Fruit fly (Drosophila melanogaster): ENCODE measurements around the gene CG8997.

The CG8997 gene

dm6 chr2L:13881939-13882338 is 36.8 kb upstream of the CG8997 start:
- TF ChIP-seq CG1620 (GFP tag; optimal IDR thresholded peaks at IDR 0.05), result no peak
- TF ChIP-seq CG7045 (GFP tag; optimal IDR thresholded peaks at IDR 0.05), result peak; percentile 30
- no peak for TF ChIP-seq CG33017 (tag; optimal IDR thresholded peaks at IDR 0.05)

DNA sequence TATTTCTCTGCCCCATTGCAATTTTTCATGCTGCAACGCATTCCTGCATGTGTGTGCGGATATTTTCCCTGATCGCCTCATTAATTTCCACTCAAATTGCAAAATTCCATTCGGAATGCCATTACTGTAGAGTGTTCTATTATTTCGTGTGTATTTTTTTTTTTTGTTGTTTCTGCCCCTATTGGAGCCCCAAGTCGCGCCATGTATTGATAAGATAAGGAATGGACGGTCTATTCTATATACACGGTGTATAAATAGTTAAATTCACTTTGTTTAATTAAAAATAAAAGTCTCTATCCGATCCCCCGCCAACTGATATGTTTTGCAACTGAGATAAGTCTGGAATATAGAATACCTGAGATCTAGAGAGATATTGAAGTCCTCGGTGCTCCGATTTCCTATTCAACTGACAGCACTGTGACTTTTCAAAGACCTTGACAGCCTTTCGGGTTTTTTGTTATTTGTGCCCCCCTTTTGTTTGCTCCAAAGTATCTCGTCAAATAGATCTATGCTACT is 36.3 kb upstream of the CG8997 start:
- TF ChIP-seq kay (GFP tag; ENCODE audit: borderline replicate concordance) (no peak), cic (GFP tag; optimal IDR thresholded peaks at IDR 0.05) (peak; percentile 30)

DNA sequence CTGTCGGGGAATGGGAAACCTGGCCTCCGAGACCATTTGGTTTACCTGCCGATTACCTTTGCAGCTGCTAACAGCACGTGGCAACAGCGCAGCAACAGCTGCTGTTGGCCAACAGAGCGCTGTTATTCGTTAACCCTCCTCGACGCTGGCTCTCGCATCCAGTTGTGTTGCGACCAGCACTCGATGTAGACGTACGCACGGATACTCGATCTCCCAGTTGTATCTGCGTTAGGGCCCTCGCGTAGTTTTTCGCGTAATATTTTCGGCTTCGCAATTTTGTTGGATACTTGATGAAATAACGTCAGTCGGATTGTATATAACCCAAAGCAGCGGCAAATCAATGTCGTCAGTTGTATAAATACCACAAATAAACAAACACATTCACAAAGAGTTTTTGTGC is 33.7 kb upstream of the CG8997 start:
- no peak for TF ChIP-seq CG5204 (GFP tag; optimal IDR thresholded peaks at IDR 0.05)
- no peak for TF ChIP-seq Clk (GFP tag; optimal IDR thresholded peaks at IDR 0.05)
- TF ChIP-seq cnc (optimal IDR thresholded peaks at IDR 0.05), result no peak
- TF ChIP-seq bab1 (GFP tag; optimal IDR thresholded peaks at IDR 0.05), result peak; percentile 36
- no peak for TF ChIP-seq CG11617 (GFP tag; optimal IDR thresholded peaks at IDR 0.05)
- peak; percentile 20 for TF ChIP-seq cic (GFP tag; optimal IDR thresholded peaks at IDR 0.05)
- TF ChIP-seq CG7101 (tag; optimal IDR thresholded peaks at IDR 0.05), result peak; percentile 17
- TF ChIP-seq CG14711 (tag; optimal IDR thresholded peaks at IDR 0.05), result peak; percentile 15
- no peak for TF ChIP-seq Hr96 (GFP tag; optimal IDR thresholded peaks at IDR 0.05)
- peak; percentile 20 for TF ChIP-seq Mnt (GFP tag; optimal IDR thresholded peaks at IDR 0.05)
- no peak for TF ChIP-seq pad (GFP tag; optimal IDR thresholded peaks at IDR 0.05)
- TF ChIP-seq kay (GFP tag; ENCODE audit: borderline replicate concordance), result peak; percentile 85
- TF ChIP-seq CG33017 (tag; optimal IDR thresholded peaks at IDR 0.05), result no peak
- TF ChIP-seq ovo (GFP tag; optimal IDR thresholded peaks at IDR 0.05), result no peak
- no peak for TF ChIP-seq CG12768 (GFP tag; optimal IDR thresholded peaks at IDR 0.05)
- TF ChIP-seq CG7045 (GFP tag; optimal IDR thresholded peaks at IDR 0.05), result no peak
- TF ChIP-seq CG1620 (GFP tag; optimal IDR thresholded peaks at IDR 0.05), result no peak
- no peak for TF ChIP-seq tj (GFP tag; optimal IDR thresholded peaks at IDR 0.05)
- no peak for TF ChIP-seq toe (GFP tag; optimal IDR thresholded peaks at IDR 0.05)
- no peak for TF ChIP-seq Crg-1 (GFP tag; optimal IDR thresholded peaks at IDR 0.05)

- TF ChIP-seq bab1 (GFP tag; optimal IDR thresholded peaks at IDR 0.05) (no peak), cic (GFP tag; optimal IDR thresholded peaks at IDR 0.05) (peak; percentile 17), CG7045 (GFP tag; optimal IDR thresholded peaks at IDR 0.05) (no peak), CG1620 (GFP tag; optimal IDR thresholded peaks at IDR 0.05) (no peak), CG33017 (tag; optimal IDR thresholded peaks at IDR 0.05) (peak; percentile 2), toe (GFP tag; optimal IDR thresholded peaks at IDR 0.05) (no peak), CG12768 (GFP tag; optimal IDR thresholded peaks at IDR 0.05) (peak; percentile 16), kay (GFP tag; ENCODE audit: borderline replicate concordance) (peak; percentile 89)
These were observed 32.9 kb upstream of the CG8997 start for dm6 chr2L:13877934-13878580.

dm6 chr2L:13876698-13877097 is 31.6 kb upstream of the CG8997 start:
- TF ChIP-seq Hr96 (GFP tag; optimal IDR thresholded peaks at IDR 0.05) (no peak), CG14711 (tag; optimal IDR thresholded peaks at IDR 0.05) (no peak), CG33017 (tag; optimal IDR thresholded peaks at IDR 0.05) (no peak), toe (GFP tag; optimal IDR thresholded peaks at IDR 0.05) (no peak), CG11617 (GFP tag; optimal IDR thresholded peaks at IDR 0.05) (no peak), CG5204 (GFP tag; optimal IDR thresholded peaks at IDR 0.05) (no peak), CG7045 (GFP tag; optimal IDR thresholded peaks at IDR 0.05) (no peak), CG7101 (tag; optimal IDR thresholded peaks at IDR 0.05) (no peak)

dm6 chr2L:13873147-13873546 is 28.0 kb upstream of the CG8997 start:
- TF ChIP-seq kay (GFP tag; ENCODE audit: borderline replicate concordance) (peak; percentile 62), CG7045 (GFP tag; optimal IDR thresholded peaks at IDR 0.05) (no peak)

DNA sequence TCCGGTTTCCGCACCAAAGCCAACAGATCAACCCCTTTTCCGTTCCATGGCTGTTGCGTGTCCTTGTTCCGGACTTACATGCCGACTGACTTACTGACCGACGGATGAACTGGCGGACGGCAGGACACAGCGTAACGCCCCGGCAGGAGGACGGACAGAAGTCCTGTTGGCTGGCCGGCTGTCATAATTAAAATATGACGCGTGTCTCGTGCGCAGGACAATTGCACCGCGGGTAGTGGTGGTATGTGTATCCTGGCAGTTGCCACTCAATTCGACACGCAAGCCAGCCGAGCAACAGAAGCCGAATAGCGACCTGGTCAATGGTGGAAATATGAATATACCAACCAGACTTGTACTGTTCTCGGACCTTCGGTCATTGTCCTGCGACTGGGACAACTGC is 24.3 kb upstream of the CG8997 start:
- TF ChIP-seq pad (GFP tag; optimal IDR thresholded peaks at IDR 0.05) (no peak), cic (GFP tag; optimal IDR thresholded peaks at IDR 0.05) (no peak), CG7045 (GFP tag; optimal IDR thresholded peaks at IDR 0.05) (no peak), CG1620 (GFP tag; optimal IDR thresholded peaks at IDR 0.05) (no peak), CG11617 (GFP tag; optimal IDR thresholded peaks at IDR 0.05) (no peak), Clk (GFP tag; optimal IDR thresholded peaks at IDR 0.05) (no peak), ovo (GFP tag; optimal IDR thresholded peaks at IDR 0.05) (no peak), CG5204 (GFP tag; optimal IDR thresholded peaks at IDR 0.05) (no peak), CG33017 (tag; optimal IDR thresholded peaks at IDR 0.05) (no peak), tj (GFP tag; optimal IDR thresholded peaks at IDR 0.05) (no peak), Hr96 (GFP tag; optimal IDR thresholded peaks at IDR 0.05) (no peak), CG7101 (tag; optimal IDR thresholded peaks at IDR 0.05) (no peak), Mnt (GFP tag; optimal IDR thresholded peaks at IDR 0.05) (no peak), bab1 (GFP tag; optimal IDR thresholded peaks at IDR 0.05) (no peak), cnc (optimal IDR thresholded peaks at IDR 0.05) (no peak)

All from whole organism, adult.